Fruit fly (Drosophila melanogaster): ENCODE data around the gene Jhbp15.

DNA sequence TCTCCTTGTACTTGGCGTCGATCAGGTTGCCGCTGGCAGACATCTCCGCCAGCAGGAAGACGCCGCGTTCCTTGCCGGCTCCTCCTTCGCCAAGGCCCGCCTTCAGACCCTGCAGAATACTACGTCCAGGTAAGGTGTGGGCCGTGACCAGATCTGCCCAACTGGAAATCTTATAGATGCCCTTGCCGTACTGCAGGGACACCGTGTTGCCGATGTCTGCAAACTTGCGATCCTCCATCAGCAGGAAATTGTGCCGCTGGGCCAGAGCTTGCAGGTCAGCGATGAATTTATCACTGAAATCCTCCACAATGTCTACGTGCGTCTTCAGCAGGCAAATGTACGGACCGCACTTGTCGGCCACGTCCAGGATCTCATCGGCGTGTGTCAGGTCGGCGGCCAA, 20.5 kb upstream of the Jhbp15 start:
- TF ChIP-seq CG8478 (optimal IDR thresholded peaks at IDR 0.05): no peak
- no peak for TF ChIP-seq CTCF (optimal IDR thresholded peaks at IDR 0.05)
